Worm (Caenorhabditis elegans): ENCODE data around the gene F53A2.9.

- TF ChIP-seq mdl-1 (tag; optimal IDR thresholded peaks at IDR 0.05) (no peak), crh-2 (tag; optimal IDR thresholded peaks at IDR 0.05) (no peak), lin-13 (GFP tag; optimal IDR thresholded peaks at IDR 0.05) (no peak), snpc-4 (tag; optimal IDR thresholded peaks at IDR 0.05) (no peak), egl-27 (tag; optimal IDR thresholded peaks at IDR 0.05) (no peak), fos-1 (tag; optimal IDR thresholded peaks at IDR 0.05) (no peak), ztf-11 (tag; optimal IDR thresholded peaks at IDR 0.05) (no peak), ZK546.5 (tag; optimal IDR thresholded peaks at IDR 0.05) (no peak), nhr-12 (tag; optimal IDR thresholded peaks at IDR 0.05) (no peak), nhr-10 (tag; optimal IDR thresholded peaks at IDR 0.05) (no peak), sma-9 (GFP tag; optimal IDR thresholded peaks at IDR 0.05) (no peak), sma-9 (tag; optimal IDR thresholded peaks at IDR 0.05) (no peak)
Observed at ce11 chrIII:13316935-13317334, 42.2 kb downstream of the F53A2.9 start.
